Worm (Caenorhabditis elegans) whole organism, L4 larva: ENCODE results near the gene unc-93.

ENCODE experiments used
- D1046.2 ChIP-seq: fragments of 200-800 bp; sonication (Bioruptor generic); IDR thresholded peaks from 2 replicates; pipeline ENCODE4 v1.3.6; 2022; ENCODE audit warnings: missing genetic modification characterization, missing compliant biosample characterization
- F10B5.3 ChIP-seq: sonication (generic microtip); optimal IDR thresholded peaks from 2 replicates; lab custom pipeline; 2016; ENCODE audit warnings: mild to moderate bottlenecking, missing genetic modification characterization, missing compliant biosample characterization
- F49E8.2 ChIP-seq: sonication (generic microtip); optimal IDR thresholded peaks from 2 replicates; lab custom pipeline; 2016; ENCODE audit warnings: missing compliant biosample characterization, mild to moderate bottlenecking, missing genetic modification characterization, borderline replicate concordance
- T20F7.1 ChIP-seq: fragments of 200-800 bp; sonication (Bioruptor generic); optimal IDR thresholded peaks from 2 replicates; lab custom pipeline; 2018; ENCODE audit warnings: mild to moderate bottlenecking, missing genetic modification characterization, missing compliant biosample characterization
- T26A8.4 ChIP-seq: fragments of 200-800 bp; sonication (Bioruptor generic); IDR thresholded peaks from 2 replicates; pipeline ENCODE4 v1.3.6; 2022; ENCODE audit warnings: missing genetic modification characterization, missing compliant biosample characterization
- Y105C5A.15 ChIP-seq: fragments of 200-800 bp; sonication (Bioruptor generic); IDR thresholded peaks from 2 replicates; pipeline ENCODE4 v1.3.6; 2022; ENCODE audit warnings: missing genetic modification characterization, missing compliant biosample characterization
- Y48G9A.11 ChIP-seq: fragments of 200-800 bp; sonication (Bioruptor generic); IDR thresholded peaks from 2 replicates; pipeline ENCODE4 v1.3.6; 2022; ENCODE audit warnings: missing genetic modification reagents, missing genetic modification characterization, missing compliant biosample characterization
- ZK337.2 ChIP-seq: fragments of 200-800 bp; sonication (Bioruptor generic); IDR thresholded peaks from 2 replicates; pipeline ENCODE4 v1.3.6; 2022; ENCODE audit warnings: missing genetic modification reagents, missing genetic modification characterization, missing compliant biosample characterization
- aha-1 ChIP-seq: fragments of 150-350 bp; peaks from one replicate; lab custom pipeline; 2014; ENCODE audit warnings: missing biosample characterization, missing genetic modification characterization
- aly-2 ChIP-seq: sonication (generic microtip); optimal IDR thresholded peaks from 2 replicates; lab custom pipeline; 2018; ENCODE audit warnings: missing biosample characterization, missing genetic modification characterization
- arid-1 ChIP-seq: fragments of 200-800 bp; sonication (Bioruptor generic); conservative IDR thresholded peaks from 2 replicates; pipeline ENCODE4 v1.3.6; 2022; ENCODE audit warnings: missing genetic modification reagents, missing genetic modification characterization, missing compliant biosample characterization
- attf-4 ChIP-seq: sonication (generic microtip); optimal IDR thresholded peaks from 3 replicates; lab custom pipeline; 2017; ENCODE audit warnings: missing biosample characterization, missing genetic modification characterization
- ceh-44 ChIP-seq: fragments of 200-800 bp; sonication (Bioruptor generic); IDR thresholded peaks from 2 replicates; pipeline ENCODE4 v1.3.6; 2022; ENCODE audit warnings: missing genetic modification reagents, missing genetic modification characterization, missing compliant biosample characterization
- ceh-62 ChIP-seq: sonication (generic microtip); optimal IDR thresholded peaks from 2 replicates; lab custom pipeline; 2017; ENCODE audit warnings: missing biosample characterization, missing genetic modification characterization
- ces-1 ChIP-seq: fragments of 150-350 bp; sonication (generic microtip); optimal IDR thresholded peaks from 4 replicates; lab custom pipeline; 2014; ENCODE audit warnings: missing biosample characterization, missing genetic modification reagents, missing genetic modification characterization
- dmd-8 ChIP-seq: fragments of 200-800 bp; sonication (Bioruptor generic); IDR thresholded peaks from 2 replicates; pipeline ENCODE4 v1.3.6; 2022; ENCODE audit warnings: missing genetic modification characterization, missing compliant biosample characterization
- dpl-1 ChIP-seq: fragments of 150-350 bp; optimal IDR thresholded peaks from 2 replicates; lab custom pipeline; 2014; ENCODE audit warnings: missing biosample characterization, missing genetic modification reagents, missing genetic modification characterization
- egl-27 ChIP-seq: sonication (generic microtip); optimal IDR thresholded peaks from 3 replicates; lab custom pipeline; 2017; ENCODE audit warnings: missing biosample characterization, missing genetic modification reagents, missing genetic modification characterization
- egl-43 ChIP-seq: fragments of 200-800 bp; sonication (Bioruptor generic); IDR thresholded peaks from 2 replicates; pipeline ENCODE4 v1.3.6; 2022; ENCODE audit warnings: missing genetic modification reagents, missing genetic modification characterization, missing compliant biosample characterization
- fkh-10 ChIP-seq: fragments of 150-350 bp; optimal IDR thresholded peaks from 2 replicates; lab custom pipeline; 2014; ENCODE audit warnings: missing biosample characterization, missing genetic modification reagents, missing genetic modification characterization
- fos-1 ChIP-seq: fragments of 150-350 bp; optimal IDR thresholded peaks from 2 replicates; lab custom pipeline; 2014; ENCODE audit warnings: missing biosample characterization, missing genetic modification characterization
- hlh-11 ChIP-seq: fragments of 200-800 bp; sonication (Bioruptor generic); optimal IDR thresholded peaks from 2 replicates; lab custom pipeline; 2018; ENCODE audit warnings: mild to moderate bottlenecking, missing genetic modification characterization, missing compliant biosample characterization
- hlh-30 ChIP-seq: sonication (generic microtip); optimal IDR thresholded peaks from 2 replicates; lab custom pipeline; 2017; ENCODE audit warnings: antibody characterized with exemption, mild to moderate bottlenecking, missing genetic modification characterization, missing compliant biosample characterization; ENCODE audit not compliant: insufficient read depth
- lim-7 ChIP-seq: fragments of 200-800 bp; sonication (Bioruptor generic); IDR thresholded peaks from 2 replicates; pipeline ENCODE4 v1.3.6; 2022; ENCODE audit warnings: missing genetic modification characterization, missing compliant biosample characterization
- lin-13 ChIP-seq: fragments of 150-350 bp; optimal IDR thresholded peaks from 2 replicates; lab custom pipeline; 2014; ENCODE audit warnings: missing biosample characterization, missing genetic modification reagents, missing genetic modification characterization
- lin-15B ChIP-seq: fragments of 150-350 bp; sonication (generic microtip); optimal IDR thresholded peaks from 3 replicates; lab custom pipeline; 2014; ENCODE audit warnings: missing biosample characterization, missing genetic modification characterization
- lin-29 ChIP-seq: fragments of 200-800 bp; sonication (Bioruptor generic); IDR thresholded peaks from 2 replicates; pipeline ENCODE4 v1.3.6; 2022; ENCODE audit warnings: missing genetic modification reagents, missing genetic modification characterization, missing compliant biosample characterization
- lin-39 ChIP-seq: fragments of 150-350 bp; optimal IDR thresholded peaks from 2 replicates; lab custom pipeline; 2014; ENCODE audit warnings: missing biosample characterization, missing genetic modification reagents, missing genetic modification characterization
- lsy-2 ChIP-seq, 2 experiments: fragments of 150-350 bp in 1 of 2; sonication (generic microtip) in 1 of 2; optimal IDR thresholded peaks; 2 replicates each; lab custom pipeline; 2014 to 2017; ENCODE audit warnings: missing biosample characterization in 2 of 2, missing genetic modification characterization in 2 of 2
- mdt-29 ChIP-seq: fragments of 200-800 bp; sonication (Bioruptor generic); IDR thresholded peaks from 2 replicates; pipeline ENCODE4 v1.3.6; 2022; ENCODE audit warnings: missing genetic modification reagents, missing genetic modification characterization, missing compliant biosample characterization
- mes-2 ChIP-seq: sonication (generic microtip); optimal IDR thresholded peaks from 2 replicates; lab custom pipeline; 2016; ENCODE audit warnings: missing genotype, mild to moderate bottlenecking, missing genetic modification characterization, missing compliant biosample characterization; ENCODE audit not compliant: poor library complexity, severe bottlenecking
- mxl-2 ChIP-seq: fragments of 200-800 bp; sonication (Bioruptor generic); conservative IDR thresholded peaks from 2 replicates; pipeline ENCODE4 v1.3.6; 2022; ENCODE audit warnings: missing genetic modification reagents, missing genetic modification characterization, missing compliant biosample characterization
- nhr-10 ChIP-seq: fragments of 150-350 bp; optimal IDR thresholded peaks from 2 replicates; lab custom pipeline; 2014; ENCODE audit warnings: missing biosample characterization, missing genetic modification characterization
- nhr-102 ChIP-seq: sonication (generic microtip); optimal IDR thresholded peaks from 2 replicates; lab custom pipeline; 2016; ENCODE audit warnings: mild to moderate bottlenecking, missing genetic modification characterization, moderate library complexity, missing compliant biosample characterization
- nhr-11 ChIP-seq: fragments of 150-350 bp; optimal IDR thresholded peaks from 2 replicates; lab custom pipeline; 2014; ENCODE audit warnings: missing biosample characterization, missing genetic modification characterization
- nhr-111 ChIP-seq: fragments of 200-800 bp; sonication (Bioruptor generic); optimal IDR thresholded peaks from 2 replicates; lab custom pipeline; 2018; ENCODE audit warnings: mild to moderate bottlenecking, missing genetic modification characterization, missing compliant biosample characterization
- nhr-41 ChIP-seq: fragments of 200-800 bp; sonication (Bioruptor generic); IDR thresholded peaks from 2 replicates; pipeline ENCODE4 v1.3.6; 2022; ENCODE audit warnings: missing genetic modification reagents, missing genetic modification characterization, missing compliant biosample characterization
- nhr-42 ChIP-seq: fragments of 200-800 bp; sonication (Bioruptor generic); IDR thresholded peaks from 2 replicates; pipeline ENCODE4 v1.3.6; 2022; ENCODE audit warnings: missing genetic modification characterization, missing compliant biosample characterization
- nhr-77 ChIP-seq: fragments of 150-350 bp; optimal IDR thresholded peaks from 2 replicates; lab custom pipeline; 2014; ENCODE audit warnings: missing biosample characterization, missing genetic modification characterization
- pha-4 ChIP-seq, 2 experiments: fragments of 150-350 bp in 1 of 2; fragments of 200-800 bp in 1 of 2; sonication (Bioruptor generic) in 1 of 2; IDR thresholded peaks in 1 of 2; optimal IDR thresholded peaks in 1 of 2; 2 replicates each; pipeline versions ENCODE4 v1.3.6 to Lab custom; 2014 to 2022; ENCODE audit warnings: missing genetic modification characterization in 2 of 2, missing genetic modification reagents in 2 of 2, missing biosample characterization in 1 of 2, missing compliant biosample characterization in 1 of 2
- php-3 ChIP-seq: fragments of 200-800 bp; sonication (Bioruptor generic); IDR thresholded peaks from 2 replicates; pipeline ENCODE4 v1.3.6; 2022; ENCODE audit warnings: missing genetic modification reagents, missing genetic modification characterization, missing compliant biosample characterization
- saeg-2 ChIP-seq: fragments of 200-800 bp; sonication (Bioruptor generic); IDR thresholded peaks from 2 replicates; pipeline ENCODE4 v1.3.6; 2022; ENCODE audit warnings: missing genetic modification reagents, missing genetic modification characterization, missing compliant biosample characterization
- set-16 ChIP-seq: fragments of 200-800 bp; sonication (Bioruptor generic); IDR thresholded peaks from 2 replicates; pipeline ENCODE4 v1.3.6; 2022; ENCODE audit warnings: missing genetic modification reagents, missing genetic modification characterization, missing compliant biosample characterization
- snpc-1.2 ChIP-seq: fragments of 200-800 bp; sonication (Bioruptor generic); IDR thresholded peaks from 2 replicates; pipeline ENCODE4 v1.3.6; 2022; ENCODE audit warnings: missing genetic modification reagents, missing genetic modification characterization, missing compliant biosample characterization
- spr-3 ChIP-seq: fragments of 200-800 bp; sonication (Bioruptor generic); optimal IDR thresholded peaks from 2 replicates; lab custom pipeline; 2018; ENCODE audit warnings: mild to moderate bottlenecking, missing genetic modification characterization, missing compliant biosample characterization
- tra-1 ChIP-seq: fragments of 200-800 bp; sonication (Bioruptor generic); IDR thresholded peaks from 2 replicates; pipeline ENCODE4 v1.3.6; 2022; ENCODE audit warnings: missing genetic modification reagents, missing genetic modification characterization, missing compliant biosample characterization
- unc-130 ChIP-seq: sonication (generic microtip); optimal IDR thresholded peaks from 2 replicates; lab custom pipeline; 2016; ENCODE audit warnings: missing genetic modification reagents, missing genetic modification characterization, missing compliant biosample characterization
- unc-62 ChIP-seq, 3 experiments: fragments of 150-350 bp in 1 of 3; sonication (generic microtip); optimal IDR thresholded peaks in 2 of 3; peaks in 1 of 3; 1 replicate in 1 of 3; 2 replicates in 2 of 3; lab custom pipeline; 2014 to 2017; ENCODE audit warnings: missing biosample characterization in 3 of 3, missing genetic modification characterization in 3 of 3, missing genetic modification reagents in 3 of 3, missing genotype in 1 of 3
- zfp-3 ChIP-seq: fragments of 200-800 bp; sonication (Bioruptor generic); conservative IDR thresholded peaks from 2 replicates; pipeline ENCODE4 v1.3.6; 2022; ENCODE audit warnings: missing genetic modification reagents, missing genetic modification characterization, missing compliant biosample characterization
- zip-2 ChIP-seq: fragments of 150-350 bp; optimal IDR thresholded peaks from 2 replicates; lab custom pipeline; 2014; ENCODE audit warnings: missing biosample characterization, missing genetic modification characterization
- ztf-7 ChIP-seq: fragments of 150-350 bp; optimal IDR thresholded peaks from 2 replicates; lab custom pipeline; 2014; ENCODE audit warnings: missing biosample characterization, missing genetic modification characterization

Gene unc-93

ce11 chrIII:3650266-3650665, 6.1 kb downstream of the unc-93 start (continued):
- TF ChIP-seq fkh-10 (no peak), zfp-3 (GFP tag; lab: Robert Waterston, UW) (no peak), egl-43 (no peak), lin-39 (tag; lab: Kevin White, UChicago) (no peak), aha-1 (tag; lab: Kevin White, UChicago) (peak; percentile 5), nhr-10 (tag; lab: Kevin White, UChicago) (no peak), php-3 (GFP tag; lab: Robert Waterston, UW) (peak; percentile 77), pha-4 (GFP tag; IDR thresholded peaks at IDR 0.05; lab: Robert Waterston, UW) (no peak), pha-4 (tag; optimal IDR thresholded peaks at IDR 0.05; lab: Kevin White, UChicago) (peak; percentile 18), lsy-2 (tag; optimal IDR thresholded peaks at IDR 0.05; lab: Kevin White, UChicago) (no peak), fos-1 (no peak), saeg-2 (GFP tag; lab: Robert Waterston, UW) (no peak), dmd-8 (GFP tag; lab: Robert Waterston, UW) (no peak), F49E8.2 (tag; lab: Kevin White, UChicago) (no peak), hlh-11 (tag; lab: Kevin White, UChicago) (peak; percentile 24), spr-3 (no peak), tra-1 (GFP tag; lab: Robert Waterston, UW) (no peak), nhr-42 (GFP tag; lab: Robert Waterston, UW) (no peak), D1046.2 (GFP tag; lab: Robert Waterston, UW) (no peak), lin-29 (GFP tag; lab: Robert Waterston, UW) (no peak), hlh-30 (tag; lab: Kevin White, UChicago) (no peak), unc-130 (no peak), T20F7.1 (GFP tag; lab: Kevin White, UChicago) (no peak), nhr-111 (GFP tag; lab: Kevin White, UChicago) (no peak), ztf-7 (tag; lab: Kevin White, UChicago) (no peak), ceh-62 (tag; lab: Kevin White, UChicago) (no peak), ZK337.2 (no peak), mes-2 (peak; percentile 37), ces-1 (GFP tag; lab: Kevin White, UChicago) (no peak), egl-27 (tag; lab: Kevin White, UChicago) (no peak), ceh-44 (no peak), arid-1 (GFP tag; lab: Robert Waterston, UW) (no peak), mdt-29 (no peak), aly-2 (tag; lab: Kevin White, UChicago) (no peak), nhr-77 (tag; lab: Kevin White, UChicago) (peak; percentile 35), set-16 (GFP tag; lab: Robert Waterston, UW) (no peak), mxl-2 (GFP tag; lab: Robert Waterston, UW) (no peak), attf-4 (tag; lab: Kevin White, UChicago) (no peak), lin-13 (GFP tag; lab: Kevin White, UChicago) (no peak), unc-62 (GFP tag; optimal IDR thresholded peaks at IDR 0.05 in 1 of 2; lab: Kevin White, UChicago) (peak in 1 of 2 experiments; percentile 48), unc-62 (tag; optimal IDR thresholded peaks at IDR 0.05; lab: Kevin White, UChicago) (no peak), Y105C5A.15 (GFP tag; lab: Robert Waterston, UW) (no peak), nhr-11 (no peak), dpl-1 (GFP tag; lab: Kevin White, UChicago) (no peak), F10B5.3 (tag; lab: Kevin White, UChicago) (no peak), Y48G9A.11 (GFP tag; lab: Robert Waterston, UW) (no peak), lim-7 (no peak), nhr-41 (GFP tag; lab: Robert Waterston, UW) (no peak), snpc-1.2 (GFP tag; lab: Robert Waterston, UW) (no peak), nhr-102 (tag; lab: Kevin White, UChicago) (no peak), lin-15B (tag; lab: Kevin White, UChicago) (no peak), zip-2 (tag; lab: Kevin White, UChicago) (no peak), T26A8.4 (GFP tag; lab: Robert Waterston, UW) (no peak)
